Fruit fly (Drosophila melanogaster): Measurements from ENCODE around the gene Tango6.

DNA sequence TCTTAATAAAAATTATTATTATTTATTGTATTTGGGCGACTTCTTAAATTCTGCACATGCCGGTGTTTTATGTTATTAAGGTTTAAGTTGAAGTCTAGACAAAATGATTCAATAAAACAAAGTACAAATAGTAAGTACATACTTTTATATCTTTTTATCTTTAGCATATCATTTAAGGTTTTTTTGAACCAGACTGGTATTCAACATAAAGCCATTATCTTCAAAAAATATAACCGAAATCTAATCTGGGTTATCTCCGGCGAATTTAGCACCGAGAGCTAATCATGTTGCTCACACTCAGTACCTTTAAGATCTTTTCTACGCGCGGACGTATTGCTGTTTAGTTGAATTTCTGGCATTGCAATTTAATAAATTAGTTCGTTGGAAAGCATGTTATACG, 28.3 kb downstream of the Tango6 start, which contains the start of gene CG31792:
- no peak for TF ChIP-seq Pif1B (GFP tag; optimal IDR thresholded peaks at IDR 0.05)
- TF ChIP-seq EcR (GFP tag; optimal IDR thresholded peaks at IDR 0.05): no peak
- no peak for TF ChIP-seq CG10348 (GFP tag; IDR thresholded peaks at IDR 0.05)
- no peak for TF ChIP-seq CG17806 (tag; optimal IDR thresholded peaks at IDR 0.05)
- TF ChIP-seq Ets98B (GFP tag; IDR thresholded peaks at IDR 0.05): no peak
- no peak for TF ChIP-seq gl (tag; optimal IDR thresholded peaks at IDR 0.05)
- TF ChIP-seq CG9948 (tag; optimal IDR thresholded peaks at IDR 0.05): no peak
- no peak for TF ChIP-seq CG13204 (GFP tag; optimal IDR thresholded peaks at IDR 0.05)

Measured in whole organism, pupa.